Worm (Caenorhabditis elegans) whole organism, L4 larva: ENCODE results near the gene rpl-36.A.

ENCODE experiments used
- T26A8.4 ChIP-seq: fragments of 200-800 bp; sonication (Bioruptor generic); IDR thresholded peaks from 2 replicates; pipeline ENCODE4 v1.3.6; 2022; ENCODE audit warnings: missing genetic modification characterization, missing compliant biosample characterization
- ZK337.2 ChIP-seq: fragments of 200-800 bp; sonication (Bioruptor generic); IDR thresholded peaks from 2 replicates; pipeline ENCODE4 v1.3.6; 2022; ENCODE audit warnings: missing genetic modification reagents, missing genetic modification characterization, missing compliant biosample characterization
- ZK546.5 ChIP-seq, 2 experiments: sonication (generic microtip); optimal IDR thresholded peaks; 2 replicates each; lab custom pipeline; 2017; ENCODE audit warnings: missing biosample characterization in 2 of 2, missing genetic modification characterization in 2 of 2
- ama-1 ChIP-seq: fragments of 150-350 bp; optimal IDR thresholded peaks from 2 replicates; lab custom pipeline; 2014; ENCODE audit warnings: inconsistent platforms, mixed read lengths
- arid-1 ChIP-seq: fragments of 200-800 bp; sonication (Bioruptor generic); conservative IDR thresholded peaks from 2 replicates; pipeline ENCODE4 v1.3.6; 2022; ENCODE audit warnings: missing genetic modification reagents, missing genetic modification characterization, missing compliant biosample characterization
- ceh-32 ChIP-seq: sonication (generic microtip); optimal IDR thresholded peaks from 2 replicates; lab custom pipeline; 2016; ENCODE audit warnings: mild to moderate bottlenecking, missing genetic modification characterization, missing compliant biosample characterization; ENCODE audit not compliant: poor library complexity
- ceh-44 ChIP-seq: fragments of 200-800 bp; sonication (Bioruptor generic); IDR thresholded peaks from 2 replicates; pipeline ENCODE4 v1.3.6; 2022; ENCODE audit warnings: missing genetic modification reagents, missing genetic modification characterization, missing compliant biosample characterization
- daf-12 ChIP-seq: fragments of 150-350 bp; optimal IDR thresholded peaks from 2 replicates; lab custom pipeline; 2014; ENCODE audit warnings: missing biosample characterization, missing genetic modification reagents, missing genetic modification characterization
- daf-16 ChIP-seq, 3 experiments: sonication (generic microtip); optimal IDR thresholded peaks; 2 replicates each; lab custom pipeline; 2016 to 2017; ENCODE audit warnings: missing genetic modification characterization in 3 of 3, missing genetic modification reagents in 3 of 3, mild to moderate bottlenecking in 2 of 3, missing compliant biosample characterization in 2 of 3, missing biosample characterization in 1 of 3, moderate library complexity in 1 of 3
- duxl-1 ChIP-seq: sonication (generic microtip); optimal IDR thresholded peaks from 2 replicates; lab custom pipeline; 2016; ENCODE audit warnings: mild to moderate bottlenecking, missing genetic modification characterization, moderate library complexity, missing compliant biosample characterization; ENCODE audit not compliant: poor library complexity
- hlh-30 ChIP-seq: sonication (generic microtip); optimal IDR thresholded peaks from 2 replicates; lab custom pipeline; 2017; ENCODE audit warnings: antibody characterized with exemption, mild to moderate bottlenecking, missing genetic modification characterization, missing compliant biosample characterization; ENCODE audit not compliant: insufficient read depth
- hmg-1.1 ChIP-seq: fragments of 200-800 bp; sonication (Bioruptor generic); IDR thresholded peaks from 2 replicates; pipeline ENCODE4 v1.3.6; 2022; ENCODE audit warnings: missing genetic modification reagents, missing genetic modification characterization, missing compliant biosample characterization
- lim-7 ChIP-seq: fragments of 200-800 bp; sonication (Bioruptor generic); IDR thresholded peaks from 2 replicates; pipeline ENCODE4 v1.3.6; 2022; ENCODE audit warnings: missing genetic modification characterization, missing compliant biosample characterization
- lin-1 ChIP-seq: fragments of 200-800 bp; sonication (Bioruptor generic); IDR thresholded peaks from 2 replicates; pipeline ENCODE4 v1.3.6; 2022; ENCODE audit warnings: missing genetic modification reagents, missing genetic modification characterization, missing compliant biosample characterization
- lin-15B ChIP-seq: fragments of 150-350 bp; sonication (generic microtip); optimal IDR thresholded peaks from 3 replicates; lab custom pipeline; 2014; ENCODE audit warnings: missing biosample characterization, missing genetic modification characterization
- lin-39 ChIP-seq: fragments of 150-350 bp; optimal IDR thresholded peaks from 2 replicates; lab custom pipeline; 2014; ENCODE audit warnings: missing biosample characterization, missing genetic modification reagents, missing genetic modification characterization
- lir-3 ChIP-seq: sonication (generic microtip); optimal IDR thresholded peaks from 2 replicates; lab custom pipeline; 2016; ENCODE audit warnings: mild to moderate bottlenecking, missing genetic modification characterization, missing compliant biosample characterization
- lsy-2 ChIP-seq, 2 experiments: fragments of 150-350 bp in 1 of 2; sonication (generic microtip) in 1 of 2; optimal IDR thresholded peaks; 2 replicates each; lab custom pipeline; 2014 to 2017; ENCODE audit warnings: missing biosample characterization in 2 of 2, missing genetic modification characterization in 2 of 2
- mep-1 ChIP-seq: fragments of 150-350 bp; sonication (generic microtip); optimal IDR thresholded peaks from 3 replicates; lab custom pipeline; 2014; ENCODE audit warnings: missing biosample characterization, missing genetic modification characterization
- mes-2 ChIP-seq: sonication (generic microtip); optimal IDR thresholded peaks from 2 replicates; lab custom pipeline; 2016; ENCODE audit warnings: missing genotype, mild to moderate bottlenecking, missing genetic modification characterization, missing compliant biosample characterization; ENCODE audit not compliant: poor library complexity, severe bottlenecking
- nhr-102 ChIP-seq: sonication (generic microtip); optimal IDR thresholded peaks from 2 replicates; lab custom pipeline; 2016; ENCODE audit warnings: mild to moderate bottlenecking, missing genetic modification characterization, moderate library complexity, missing compliant biosample characterization
- nhr-28 ChIP-seq: fragments of 150-350 bp; optimal IDR thresholded peaks from 2 replicates; lab custom pipeline; 2014; ENCODE audit warnings: missing biosample characterization, missing genetic modification characterization
- nhr-41 ChIP-seq: fragments of 200-800 bp; sonication (Bioruptor generic); IDR thresholded peaks from 2 replicates; pipeline ENCODE4 v1.3.6; 2022; ENCODE audit warnings: missing genetic modification reagents, missing genetic modification characterization, missing compliant biosample characterization
- nhr-48 ChIP-seq: sonication (generic microtip); optimal IDR thresholded peaks from 2 replicates; lab custom pipeline; 2016; ENCODE audit warnings: mild to moderate bottlenecking, missing genetic modification characterization, missing compliant biosample characterization
- pha-4 ChIP-seq, 2 experiments: fragments of 150-350 bp in 1 of 2; fragments of 200-800 bp in 1 of 2; sonication (Bioruptor generic) in 1 of 2; IDR thresholded peaks in 1 of 2; optimal IDR thresholded peaks in 1 of 2; 2 replicates each; pipeline versions ENCODE4 v1.3.6 to Lab custom; 2014 to 2022; ENCODE audit warnings: missing genetic modification characterization in 2 of 2, missing genetic modification reagents in 2 of 2, missing biosample characterization in 1 of 2, missing compliant biosample characterization in 1 of 2
- saeg-2 ChIP-seq: fragments of 200-800 bp; sonication (Bioruptor generic); IDR thresholded peaks from 2 replicates; pipeline ENCODE4 v1.3.6; 2022; ENCODE audit warnings: missing genetic modification reagents, missing genetic modification characterization, missing compliant biosample characterization
- tra-1 ChIP-seq: fragments of 200-800 bp; sonication (Bioruptor generic); IDR thresholded peaks from 2 replicates; pipeline ENCODE4 v1.3.6; 2022; ENCODE audit warnings: missing genetic modification reagents, missing genetic modification characterization, missing compliant biosample characterization
- unc-62 ChIP-seq, 3 experiments: fragments of 150-350 bp in 1 of 3; sonication (generic microtip); optimal IDR thresholded peaks in 2 of 3; peaks in 1 of 3; 1 replicate in 1 of 3; 2 replicates in 2 of 3; lab custom pipeline; 2014 to 2017; ENCODE audit warnings: missing biosample characterization in 3 of 3, missing genetic modification characterization in 3 of 3, missing genetic modification reagents in 3 of 3, missing genotype in 1 of 3
- zfp-3 ChIP-seq: fragments of 200-800 bp; sonication (Bioruptor generic); conservative IDR thresholded peaks from 2 replicates; pipeline ENCODE4 v1.3.6; 2022; ENCODE audit warnings: missing genetic modification reagents, missing genetic modification characterization, missing compliant biosample characterization
- zip-11 ChIP-seq: fragments of 200-800 bp; sonication (Bioruptor generic); IDR thresholded peaks from 2 replicates; pipeline ENCODE4 v1.3.6; 2022; ENCODE audit warnings: missing genetic modification characterization, missing compliant biosample characterization
- ztf-7 ChIP-seq: fragments of 150-350 bp; optimal IDR thresholded peaks from 2 replicates; lab custom pipeline; 2014; ENCODE audit warnings: missing biosample characterization, missing genetic modification characterization

Gene rpl-36.A

ce11 chrII:11072565-11072964 lies 24.4 kb downstream of the rpl-36.A start:
- TF ChIP-seq lim-7 (GFP tag; lab: Robert Waterston, UW), result no peak
- TF ChIP-seq tra-1 (GFP tag; lab: Robert Waterston, UW), result no peak
- no peak for TF ChIP-seq nhr-48 (tag; lab: Kevin White, UChicago)
- TF ChIP-seq lsy-2 (tag; optimal IDR thresholded peaks at IDR 0.05; lab: Kevin White, UChicago), result no peak
- TF ChIP-seq ztf-7 (tag; lab: Kevin White, UChicago), result no peak
- TF ChIP-seq arid-1 (GFP tag; lab: Robert Waterston, UW), result no peak
- no peak for TF ChIP-seq mep-1
- no peak for TF ChIP-seq pha-4 (GFP tag; IDR thresholded peaks at IDR 0.05; lab: Robert Waterston, UW)
- no peak for TF ChIP-seq pha-4 (tag; optimal IDR thresholded peaks at IDR 0.05; lab: Kevin White, UChicago)
- TF ChIP-seq daf-16 (GFP tag; optimal IDR thresholded peaks at IDR 0.05; lab: Kevin White, UChicago), result no peak
- no peak for TF ChIP-seq daf-16 (tag; optimal IDR thresholded peaks at IDR 0.05; lab: Kevin White, UChicago)
- no peak for TF ChIP-seq ama-1
- TF ChIP-seq zip-11 (GFP tag; lab: Robert Waterston, UW), result no peak
- TF ChIP-seq ZK337.2 (GFP tag; lab: Robert Waterston, UW), result no peak

DNA sequence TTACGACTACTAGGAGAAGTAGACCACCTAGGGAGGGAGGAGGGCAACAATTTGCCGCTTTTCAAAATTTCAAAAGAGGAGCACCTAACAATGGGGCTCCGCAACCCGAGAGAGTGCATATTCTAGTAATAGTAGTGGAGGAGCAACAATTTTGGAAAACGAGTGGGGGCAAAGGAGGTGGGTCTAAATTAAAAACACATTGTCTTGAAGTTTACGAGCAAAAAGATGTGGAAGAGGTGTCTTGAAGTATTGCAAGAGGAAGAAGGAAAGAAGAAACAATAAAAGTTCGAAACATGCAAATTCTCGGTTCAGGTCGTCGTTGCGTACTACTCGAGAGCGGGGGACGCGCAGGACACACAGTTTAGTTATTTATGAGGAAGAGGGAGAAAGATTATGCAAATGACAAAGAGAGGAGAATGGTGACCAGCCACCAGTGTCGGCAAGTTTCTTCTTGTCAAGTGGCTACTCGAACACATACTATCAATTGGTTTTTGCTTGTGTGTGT lies 32.8 kb downstream of the rpl-36.A start:
- TF ChIP-seq hmg-1.1 (0 out of 2 replicates have a peak, but pooled peaks have one; percentile 14), zip-11 (GFP tag; lab: Robert Waterston, UW) (no peak), unc-62 (GFP tag; optimal IDR thresholded peaks at IDR 0.05 in 1 of 2; lab: Kevin White, UChicago) (peak in 1 of 2 experiments; percentile 96), unc-62 (tag; optimal IDR thresholded peaks at IDR 0.05; lab: Kevin White, UChicago) (no peak)

- no peak for TF ChIP-seq ZK546.5 (tag; optimal IDR thresholded peaks at IDR 0.05; lab: Kevin White, UChicago)
- peak; percentile 39 for TF ChIP-seq hlh-30 (tag; lab: Kevin White, UChicago)
- TF ChIP-seq nhr-28 (tag; lab: Kevin White, UChicago), result peak; percentile 61
Observed at ce11 chrII:11057256-11057655, 39.7 kb downstream of the rpl-36.A start.

ce11 chrII:11055223-11055622 lies 41.8 kb downstream of the rpl-36.A start, which contains the start of gene F45E10.2:
Gene F45E10.2, minus strand, starts transcription at chrII:11055323.
- TF ChIP-seq nhr-28 (tag; lab: Kevin White, UChicago) (no peak), lir-3 (tag; lab: Kevin White, UChicago) (no peak), lin-1 (GFP tag; lab: Robert Waterston, UW) (no peak), hlh-30 (tag; lab: Kevin White, UChicago) (no peak), nhr-41 (GFP tag; lab: Robert Waterston, UW) (no peak), duxl-1 (tag; lab: Kevin White, UChicago) (no peak), ceh-32 (no peak), daf-12 (tag; lab: Kevin White, UChicago) (no peak), T26A8.4 (GFP tag; lab: Robert Waterston, UW) (no peak), mes-2 (tag; lab: Kevin White, UChicago) (no peak), zfp-3 (no peak), lin-39 (tag; lab: Kevin White, UChicago) (no peak), saeg-2 (no peak), nhr-102 (tag; lab: Kevin White, UChicago) (no peak), ceh-44 (no peak)

ce11 chrII:11052526-11052925 lies 44.5 kb downstream of the rpl-36.A start:
- TF ChIP-seq unc-62 (GFP tag; optimal IDR thresholded peaks at IDR 0.05 in 1 of 2; lab: Kevin White, UChicago) (peak in 1 of 2 experiments; percentile 98), unc-62 (tag; optimal IDR thresholded peaks at IDR 0.05; lab: Kevin White, UChicago) (no peak), lin-15B (tag; lab: Kevin White, UChicago) (no peak)
- TF ChIP-seq, all 104 proteins: peak for 1
